Worm (Caenorhabditis elegans): ENCODE results near the gene fbxa-133.

- no peak for TF ChIP-seq unc-62 (GFP tag; optimal IDR thresholded peaks at IDR 0.05)
- no peak for TF ChIP-seq R02D3.7 (tag; optimal IDR thresholded peaks at IDR 0.05)
These were observed 31.8 kb upstream of the fbxa-133 start, which contains the start of gene C38D9.8 for ce11 chrV:17552759-17553158.

Data from whole organism, L2 larva.